Worm (Caenorhabditis elegans) whole organism, L3 larva: ENCODE results near the gene ZK1055.6.

Source experiments
- elt-3 ChIP-seq, 3 experiments: fragments of 150-350 bp in 1 of 3; sonication (generic microtip) in 2 of 3; optimal IDR thresholded peaks; 2 replicates in 2 of 3; 4 replicates in 1 of 3; lab custom pipeline; 2014 to 2017; ENCODE audit warnings: missing biosample characterization in 3 of 3, missing genetic modification characterization in 3 of 3
- jun-1 ChIP-seq: fragments of 150-350 bp; optimal IDR thresholded peaks from 2 replicates; lab custom pipeline; 2014; ENCODE audit warnings: missing biosample characterization, missing genetic modification reagents, missing genetic modification characterization
- nhr-11 ChIP-seq: fragments of 150-350 bp; optimal IDR thresholded peaks from 2 replicates; lab custom pipeline; 2014; ENCODE audit warnings: missing biosample characterization, missing genetic modification characterization
- nhr-77 ChIP-seq: fragments of 150-350 bp; optimal IDR thresholded peaks from 2 replicates; lab custom pipeline; 2014; ENCODE audit warnings: missing biosample characterization, missing genetic modification characterization
- unc-62 ChIP-seq: fragments of 150-350 bp; sonication (generic microtip); optimal IDR thresholded peaks from 4 replicates; lab custom pipeline; 2014; ENCODE audit warnings: missing biosample characterization, missing genetic modification reagents, missing genetic modification characterization
- ztf-11 ChIP-seq: fragments of 150-350 bp; optimal IDR thresholded peaks from 2 replicates; lab custom pipeline; 2014; ENCODE audit warnings: missing biosample characterization, missing genetic modification characterization

ce11 chrV:6611504-6611903 is 9.1 kb upstream of the ZK1055.6 start:
- TF ChIP-seq jun-1 (tag; lab: Kevin White, UChicago) (no peak), nhr-77 (tag; lab: Kevin White, UChicago) (no peak), ztf-11 (tag; lab: Kevin White, UChicago) (no peak), unc-62 (GFP tag; lab: Kevin White, UChicago) (no peak), nhr-11 (no peak), elt-3 (tag; optimal IDR thresholded peaks at IDR 0.05; lab: Kevin White, UChicago) (no peak)
